Worm (Caenorhabditis elegans): ENCODE measurements around the gene C23H3.2.

The C23H3.2 gene

ce11 chrII:43640-44039, 17.5 kb upstream of the C23H3.2 start, which contains the start of gene nfyc-1 (continued):
- no peak for TF ChIP-seq ces-1 (GFP tag; optimal IDR thresholded peaks at IDR 0.05)
- TF ChIP-seq nhr-10 (tag; optimal IDR thresholded peaks at IDR 0.05) = no peak
- TF ChIP-seq F49E8.2 (tag; optimal IDR thresholded peaks at IDR 0.05; ENCODE audit: borderline replicate concordance) = no peak
- no peak for TF ChIP-seq ceh-28 (tag; optimal IDR thresholded peaks at IDR 0.05)
- TF ChIP-seq ceh-20 (GFP tag; IDR thresholded peaks at IDR 0.05) = no peak
- no peak for TF ChIP-seq fos-1 (tag; optimal IDR thresholded peaks at IDR 0.05)
- no peak for TF ChIP-seq tra-1 (GFP tag; IDR thresholded peaks at IDR 0.05)
- TF ChIP-seq hif-1 (tag; optimal IDR thresholded peaks at IDR 0.05) = peak in 1 of 2 experiments; percentile 5
- TF ChIP-seq lin-1 (GFP tag; IDR thresholded peaks at IDR 0.05) = no peak

ce11 chrII:44740-45139, 16.4 kb upstream of the C23H3.2 start, which contains the start of gene rpoa-49:
TSS of gene rpoa-49 (plus strand) at chrII:45040.
- TF ChIP-seq ama-1 (optimal IDR thresholded peaks at IDR 0.05) = peak; percentile 4
- no peak for TF ChIP-seq dmd-8 (GFP tag; IDR thresholded peaks at IDR 0.05)

- TF ChIP-seq F37D6.2 (tag; optimal IDR thresholded peaks at IDR 0.05) (no peak), nhr-102 (tag; optimal IDR thresholded peaks at IDR 0.05) (no peak), nhr-77 (tag; optimal IDR thresholded peaks at IDR 0.05) (no peak), zfp-2 (tag; optimal IDR thresholded peaks at IDR 0.05) (no peak), R02D3.7 (tag; optimal IDR thresholded peaks at IDR 0.05) (no peak), spr-3 (GFP tag; optimal IDR thresholded peaks at IDR 0.05) (no peak), aha-1 (tag) (no peak), tag-97 (GFP tag; IDR thresholded peaks at IDR 0.05) (no peak), lin-1 (GFP tag; IDR thresholded peaks at IDR 0.05) (no peak), lir-3 (tag; optimal IDR thresholded peaks at IDR 0.05) (no peak), dpl-1 (GFP tag; optimal IDR thresholded peaks at IDR 0.05) (no peak), saeg-2 (GFP tag; IDR thresholded peaks at IDR 0.05) (no peak), skn-1 (tag; optimal IDR thresholded peaks at IDR 0.05) (no peak), nhr-25 (tag; optimal IDR thresholded peaks at IDR 0.05; ENCODE audit: borderline replicate concordance, insufficient read depth) (no peak), mdt-29 (GFP tag; IDR thresholded peaks at IDR 0.05) (no peak), mxl-2 (GFP tag; conservative IDR thresholded peaks at IDR 0.05) (no peak), zfp-3 (GFP tag; conservative IDR thresholded peaks at IDR 0.05) (no peak), mxl-3 (GFP tag; optimal IDR thresholded peaks at IDR 0.05) (no peak), dve-1 (tag; optimal IDR thresholded peaks at IDR 0.05; ENCODE audit: insufficient read depth) (no peak), egl-43 (GFP tag; IDR thresholded peaks at IDR 0.05) (no peak)
Measured at ce11 chrII:46116-46515, 15.0 kb upstream of the C23H3.2 start, which contains the start of gene rpt-4. TSS of gene rpt-4 (minus strand) at chrII:46216.

ce11 chrII:47280-47679, 13.8 kb upstream of the C23H3.2 start, which contains the start of gene C23H3.5:
TSS of gene C23H3.5 (plus strand) at chrII:47580.
- TF ChIP-seq snpc-1.2 (GFP tag; IDR thresholded peaks at IDR 0.05) (no peak), nhr-6 (tag; optimal IDR thresholded peaks at IDR 0.05) (no peak), lin-1 (GFP tag; IDR thresholded peaks at IDR 0.05) (no peak), set-16 (GFP tag; IDR thresholded peaks at IDR 0.05) (no peak), egl-43 (GFP tag; IDR thresholded peaks at IDR 0.05) (no peak), nhr-41 (GFP tag; IDR thresholded peaks at IDR 0.05) (no peak), php-3 (GFP tag; IDR thresholded peaks at IDR 0.05) (no peak), lin-29 (GFP tag; IDR thresholded peaks at IDR 0.05) (no peak), ztf-7 (tag; optimal IDR thresholded peaks at IDR 0.05) (no peak), lin-38 (GFP tag; IDR thresholded peaks at IDR 0.05) (no peak), pha-4 (GFP tag; IDR thresholded peaks at IDR 0.05) (no peak), pha-4 (tag; optimal IDR thresholded peaks at IDR 0.05) (no peak), duxl-1 (tag; optimal IDR thresholded peaks at IDR 0.05; ENCODE audit: poor library complexity) (no peak), Y48G9A.11 (GFP tag; IDR thresholded peaks at IDR 0.05) (no peak)
